Worm (Caenorhabditis elegans): ENCODE data around the gene C17H12.12.

C17H12.12 gene

DNA sequence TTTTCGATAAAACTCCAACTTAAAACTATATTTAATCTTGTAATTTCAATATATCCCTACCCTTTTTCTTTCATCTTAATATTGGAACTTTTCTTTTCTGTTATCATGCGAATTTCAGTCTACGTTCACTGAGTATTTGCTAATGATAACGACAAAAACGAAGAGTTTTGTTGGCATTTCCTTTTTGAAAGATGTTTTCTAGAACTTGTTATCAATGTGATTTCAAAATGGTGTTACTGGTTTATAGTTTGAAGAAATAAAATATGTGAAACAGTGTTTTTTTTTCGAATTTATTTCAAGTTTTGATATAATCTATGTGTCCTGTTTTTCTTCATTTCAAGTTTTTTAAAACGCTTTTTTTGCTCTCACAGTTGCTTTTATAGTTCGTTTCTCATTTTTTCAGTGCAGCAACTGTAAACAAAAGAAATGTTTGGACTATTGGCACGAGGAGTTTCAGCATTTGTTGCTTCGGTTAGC, 25.3 kb upstream of the C17H12.12 start, which contains the start of gene anat-1:
anat-1 (plus strand) TSS at position 427 of the 477 bp plus-strand sequence.
- no peak for TF ChIP-seq ref-2 (tag; optimal IDR thresholded peaks at IDR 0.05)

DNA sequence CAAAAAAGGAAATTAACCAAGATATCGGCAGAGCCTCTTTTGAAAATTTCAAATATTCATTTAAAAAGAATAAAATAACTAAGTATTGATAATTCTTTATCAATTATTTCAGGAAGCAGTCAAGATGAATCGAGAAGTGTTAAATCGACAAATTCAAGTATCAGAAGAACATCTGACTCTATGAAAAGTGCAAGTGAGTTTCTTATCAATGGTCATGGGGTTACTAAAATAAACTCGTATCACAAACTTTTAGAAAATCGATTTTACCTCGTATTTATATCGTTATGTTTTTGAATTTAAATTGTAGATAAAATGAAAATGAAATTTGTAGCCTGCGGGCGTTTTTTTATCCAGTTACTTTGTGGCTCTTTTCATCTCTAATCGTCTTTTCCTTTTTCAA, 24.2 kb upstream of the C17H12.12 start:
- TF ChIP-seq fax-1 (tag; optimal IDR thresholded peaks at IDR 0.05) (no peak), pat-9 (tag; optimal IDR thresholded peaks at IDR 0.05) (no peak), ceh-34 (tag; optimal IDR thresholded peaks at IDR 0.05) (no peak), sox-4 (tag; optimal IDR thresholded peaks at IDR 0.05) (no peak), unc-3 (GFP tag; conservative IDR thresholded peaks at IDR 0.05) (no peak), unc-3 (tag; optimal IDR thresholded peaks at IDR 0.05) (no peak), zip-5 (tag; optimal IDR thresholded peaks at IDR 0.05) (no peak), C38D4.7 (GFP tag; optimal IDR thresholded peaks at IDR 0.05) (no peak), che-1 (tag; optimal IDR thresholded peaks at IDR 0.05) (no peak), F13H6.1 (tag; optimal IDR thresholded peaks at IDR 0.05) (no peak), K02D7.2 (tag; optimal IDR thresholded peaks at IDR 0.05) (no peak), tbx-7 (tag; optimal IDR thresholded peaks at IDR 0.05) (no peak), hlh-15 (tag; optimal IDR thresholded peaks at IDR 0.05) (no peak), ets-4 (tag; optimal IDR thresholded peaks at IDR 0.05) (no peak), rnt-1 (tag; optimal IDR thresholded peaks at IDR 0.05) (no peak), eyg-1 (tag; optimal IDR thresholded peaks at IDR 0.05) (no peak), lin-11 (tag; optimal IDR thresholded peaks at IDR 0.05) (no peak)

DNA sequence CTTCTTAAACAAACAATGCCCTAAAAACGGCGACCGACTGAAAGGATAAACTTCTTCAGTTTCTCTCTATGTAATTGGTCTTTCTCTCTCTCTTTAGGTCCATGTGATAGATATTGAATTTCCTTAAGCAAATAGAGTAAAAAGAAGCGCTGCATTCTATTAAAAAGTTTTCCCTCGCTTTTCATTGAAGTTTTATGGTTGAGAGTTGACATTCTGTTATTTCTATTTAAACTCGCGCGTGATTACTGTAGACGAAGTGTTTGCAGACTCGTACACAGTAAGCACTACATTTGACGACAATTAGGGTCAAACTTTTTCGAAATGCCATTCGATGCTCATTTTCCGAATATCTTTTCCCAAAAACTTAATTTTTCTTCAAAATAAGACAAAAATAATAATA, 18.6 kb upstream of the C17H12.12 start:
- TF ChIP-seq ceh-30 (tag; optimal IDR thresholded peaks at IDR 0.05) (no peak), zip-5 (tag; optimal IDR thresholded peaks at IDR 0.05) (no peak), nhr-11 (tag; optimal IDR thresholded peaks at IDR 0.05) (no peak)

DNA sequence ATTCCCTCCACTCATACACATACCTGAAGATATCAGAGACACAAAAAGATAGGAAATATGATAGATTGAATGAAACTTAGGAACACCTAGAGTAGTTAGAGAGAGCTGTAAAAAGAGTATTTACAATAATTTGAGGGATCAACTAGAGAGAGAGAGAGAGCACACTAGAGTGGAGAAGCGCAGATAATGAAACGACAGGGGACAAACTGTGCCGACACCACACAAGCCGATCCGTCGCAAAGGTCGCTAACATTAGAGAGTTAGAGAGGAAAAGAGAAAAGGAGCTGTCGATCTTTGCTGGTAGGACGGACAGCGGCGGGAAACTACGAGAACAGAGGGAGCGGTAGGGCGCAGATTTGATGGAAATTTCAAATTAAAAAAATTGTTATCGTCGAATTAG, 10.6 kb upstream of the C17H12.12 start, which contains the start of gene dyci-1:
dyci-1 (minus strand) TSS at position 122 of the 400 bp plus-strand sequence.
- TF ChIP-seq dmd-4 (tag; optimal IDR thresholded peaks at IDR 0.05; ENCODE audit: borderline replicate concordance): no peak
- no peak for TF ChIP-seq ztf-16 (tag; optimal IDR thresholded peaks at IDR 0.05)
- no peak for TF ChIP-seq nhr-11 (tag; optimal IDR thresholded peaks at IDR 0.05)
- TF ChIP-seq unc-3 (GFP tag; conservative IDR thresholded peaks at IDR 0.05): no peak
- no peak for TF ChIP-seq unc-3 (tag; optimal IDR thresholded peaks at IDR 0.05)
- TF ChIP-seq pax-1 (tag; optimal IDR thresholded peaks at IDR 0.05): no peak
- TF ChIP-seq ceh-31 (tag; optimal IDR thresholded peaks at IDR 0.05): peak; percentile 1
- no peak for TF ChIP-seq sox-2 (GFP tag; IDR thresholded peaks at IDR 0.05)
- peak; percentile 32 for TF ChIP-seq ceh-18 (tag; optimal IDR thresholded peaks at IDR 0.05)
- TF ChIP-seq unc-55 (GFP tag; optimal IDR thresholded peaks at IDR 0.05): no peak
- peak; percentile 47 for TF ChIP-seq tbx-2 (tag; optimal IDR thresholded peaks at IDR 0.05)
- TF ChIP-seq ceh-22 (tag; optimal IDR thresholded peaks at IDR 0.05): peak; percentile 2
- no peak for TF ChIP-seq ref-2 (tag; optimal IDR thresholded peaks at IDR 0.05)
- no peak for TF ChIP-seq odd-2 (tag; optimal IDR thresholded peaks at IDR 0.05)
- no peak for TF ChIP-seq ama-1 (optimal IDR thresholded peaks at IDR 0.05)

DNA sequence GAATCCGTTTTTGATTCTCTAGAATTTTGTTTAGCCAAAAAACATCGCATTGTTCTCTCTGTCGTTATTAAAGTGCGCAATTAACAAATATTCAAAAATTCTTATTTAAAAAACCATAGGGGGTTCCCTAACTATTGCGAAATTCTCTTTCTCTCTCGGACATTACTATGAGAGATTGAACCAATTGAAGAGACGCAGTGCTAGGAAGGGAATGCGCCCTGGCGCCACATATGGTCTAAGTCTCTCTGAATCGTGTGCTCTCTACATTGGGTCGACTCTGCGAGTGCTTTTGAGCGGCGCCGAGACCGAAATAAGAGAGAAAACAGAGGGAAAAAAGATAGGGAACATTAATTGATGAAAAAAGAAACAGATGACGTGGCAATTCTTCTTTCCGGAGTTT, 9.9 kb upstream of the C17H12.12 start:
- TF ChIP-seq unc-55 (GFP tag; optimal IDR thresholded peaks at IDR 0.05) (peak; percentile 20), nfya-1 (tag; optimal IDR thresholded peaks at IDR 0.05) (peak; percentile 34), hlh-6 (tag; optimal IDR thresholded peaks at IDR 0.05) (no peak), unc-42 (tag; optimal IDR thresholded peaks at IDR 0.05) (peak; percentile 31)

DNA sequence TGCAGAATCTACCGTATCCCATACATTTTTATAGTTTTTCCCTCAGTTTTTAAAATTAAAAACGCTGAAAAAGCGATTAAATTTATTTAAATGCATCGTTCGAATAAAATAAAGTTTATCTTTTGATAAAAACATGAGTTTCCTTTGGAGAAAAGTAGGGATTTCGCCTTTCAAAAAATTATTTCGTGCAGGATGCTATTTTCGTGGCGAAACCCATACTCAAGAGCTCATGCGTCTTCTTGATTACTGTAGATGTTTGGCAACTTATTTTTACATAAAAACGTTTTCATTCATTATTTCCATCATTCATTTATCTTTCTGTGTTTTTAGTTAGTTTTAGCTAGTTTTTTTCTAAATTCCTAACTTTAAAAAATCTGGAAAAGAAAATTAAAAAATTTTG, 5.8 kb upstream of the C17H12.12 start:
- TF ChIP-seq madf-2 (tag; optimal IDR thresholded peaks at IDR 0.05): no peak
- TF ChIP-seq nhr-11 (tag; optimal IDR thresholded peaks at IDR 0.05): no peak
- TF ChIP-seq ceh-19 (GFP tag; optimal IDR thresholded peaks at IDR 0.05): no peak

All from whole organism, late embryonic.